Worm (Caenorhabditis elegans) whole organism, mixed stage, embryonic: Measurements from ENCODE around the gene Y57G7A.5.

Source experiments
- blmp-1 ChIP-seq: fragments of 150-350 bp; optimal IDR thresholded peaks from 2 replicates; lab custom pipeline; 2014; ENCODE audit warnings: missing biosample characterization, missing genetic modification characterization
- ceh-39 ChIP-seq: fragments of 150-350 bp; optimal IDR thresholded peaks from 2 replicates; lab custom pipeline; 2014; ENCODE audit warnings: missing biosample characterization, missing genetic modification characterization
- elt-3 ChIP-seq: fragments of 150-350 bp; optimal IDR thresholded peaks from 2 replicates; lab custom pipeline; 2014; ENCODE audit warnings: missing biosample characterization, missing genetic modification characterization
- hlh-1 ChIP-seq: fragments of 150-350 bp; optimal IDR thresholded peaks from 2 replicates; lab custom pipeline; 2014; ENCODE audit warnings: missing biosample characterization, missing genetic modification reagents, missing genetic modification characterization
- lin-13 ChIP-seq: fragments of 150-350 bp; optimal IDR thresholded peaks from 2 replicates; lab custom pipeline; 2014; ENCODE audit warnings: missing biosample characterization, missing genetic modification characterization
- nhr-12 ChIP-seq: fragments of 150-350 bp; optimal IDR thresholded peaks from 2 replicates; lab custom pipeline; 2014; ENCODE audit warnings: missing biosample characterization, missing genetic modification characterization
- nhr-237 ChIP-seq: fragments of 150-350 bp; optimal IDR thresholded peaks from 2 replicates; lab custom pipeline; 2014; ENCODE audit warnings: missing biosample characterization, missing genetic modification characterization
- nhr-28 ChIP-seq: fragments of 150-350 bp; optimal IDR thresholded peaks from 2 replicates; lab custom pipeline; 2014; ENCODE audit warnings: missing biosample characterization, missing genetic modification characterization
- nhr-76 ChIP-seq: sonication (generic microtip); optimal IDR thresholded peaks from 2 replicates; lab custom pipeline; 2017; ENCODE audit warnings: missing biosample characterization, missing genetic modification characterization
- pha-4 ChIP-seq: fragments of 150-350 bp; optimal IDR thresholded peaks from 2 replicates; lab custom pipeline; 2018; ENCODE audit warnings: missing biosample characterization, missing genetic modification reagents, missing genetic modification characterization
- snpc-4 ChIP-seq: fragments of 150-350 bp; optimal IDR thresholded peaks from 2 replicates; lab custom pipeline; 2014; ENCODE audit warnings: missing biosample characterization, missing genetic modification characterization
- unc-39 ChIP-seq: fragments of 150-350 bp; optimal IDR thresholded peaks from 2 replicates; lab custom pipeline; 2014; ENCODE audit warnings: missing biosample characterization, missing genetic modification characterization
- unc-62 ChIP-seq: fragments of 150-350 bp; optimal IDR thresholded peaks from 2 replicates; lab custom pipeline; 2014; ENCODE audit warnings: missing biosample characterization, missing genetic modification reagents, missing genetic modification characterization
- ztf-11 ChIP-seq: fragments of 150-350 bp; optimal IDR thresholded peaks from 2 replicates; lab custom pipeline; 2014; ENCODE audit warnings: missing biosample characterization, missing genetic modification characterization

DNA sequence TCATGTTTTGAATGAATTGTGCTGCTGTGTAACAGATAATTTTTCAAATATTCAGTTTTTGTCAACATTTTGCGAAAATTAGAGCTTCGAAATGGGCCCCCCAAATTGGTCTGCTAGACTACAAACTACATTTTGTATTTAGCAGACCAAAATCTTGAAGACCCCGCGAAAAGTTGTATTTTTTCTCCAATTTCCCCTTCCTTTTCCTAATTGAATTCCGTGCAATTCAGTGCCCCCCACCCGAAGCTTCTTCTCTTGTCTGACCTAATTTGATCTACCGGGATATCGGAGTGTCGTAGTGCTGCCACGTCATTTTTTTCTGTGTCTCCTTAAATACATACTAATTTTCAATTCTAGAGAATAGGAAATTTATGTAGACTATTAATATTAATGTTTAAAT, 48.7 kb upstream of the Y57G7A.5 start:
- TF ChIP-seq unc-62 (no peak), pha-4 (tag; lab: Kevin White, UChicago) (no peak), snpc-4 (tag; lab: Kevin White, UChicago) (no peak), elt-3 (tag; lab: Kevin White, UChicago) (no peak), ceh-39 (tag; lab: Kevin White, UChicago) (no peak), nhr-237 (tag; lab: Kevin White, UChicago) (no peak), lin-13 (tag; lab: Kevin White, UChicago) (no peak), nhr-76 (tag; lab: Kevin White, UChicago) (no peak), nhr-12 (no peak), ztf-11 (tag; lab: Kevin White, UChicago) (no peak), unc-39 (tag; lab: Kevin White, UChicago) (no peak), hlh-1 (no peak), nhr-28 (tag; lab: Kevin White, UChicago) (no peak), blmp-1 (tag; lab: Kevin White, UChicago) (no peak)
